Fruit fly (Drosophila melanogaster): ENCODE data around the gene CG6184.

The CG6184 gene

dm6 chr3R:19620953-19621352 is 36.7 kb downstream of the CG6184 start (continued):
- TF ChIP-seq gfzf (GFP tag; optimal IDR thresholded peaks at IDR 0.05): no peak
- peak in 1 of 2 experiments; percentile 69 for TF ChIP-seq crp (GFP tag; optimal IDR thresholded peaks at IDR 0.05)
- peak; percentile 38 for TF ChIP-seq CG6854 (GFP tag; optimal IDR thresholded peaks at IDR 0.05)
- TF ChIP-seq Nf-YA (GFP tag; IDR thresholded peaks at IDR 0.05): no peak
- peak; percentile 28 for TF ChIP-seq CG13296 (GFP tag; optimal IDR thresholded peaks at IDR 0.05)
- no peak for TF ChIP-seq CG6765 (GFP tag; optimal IDR thresholded peaks at IDR 0.05)
- peak; percentile 6 for TF ChIP-seq CG5180 (GFP tag; optimal IDR thresholded peaks at IDR 0.05)
- TF ChIP-seq tin (GFP tag; optimal IDR thresholded peaks at IDR 0.05): no peak
- no peak for TF ChIP-seq nerfin-2 (GFP tag; IDR thresholded peaks at IDR 0.05; ENCODE audit: partially characterized antibody)
- no peak for TF ChIP-seq C15 (GFP tag; IDR thresholded peaks at IDR 0.05)
- TF ChIP-seq Kr (GFP tag; optimal IDR thresholded peaks at IDR 0.05): no peak
- peak; percentile 44 for TF ChIP-seq CG15514 (GFP tag; optimal IDR thresholded peaks at IDR 0.05)
- peak; percentile 57; the same call in 1 of the 3 replicates for TF ChIP-seq Dbx (GFP tag; IDR thresholded peaks at IDR 0.05)
- TF ChIP-seq eyg (GFP tag; optimal IDR thresholded peaks at IDR 0.05): peak; percentile 17
- TF ChIP-seq onecut (GFP tag; IDR thresholded peaks at IDR 0.05): 0 out of 2 replicates have a peak, but pooled peaks have one; percentile 5
- TF ChIP-seq chinmo (GFP tag; IDR thresholded peaks at IDR 0.05; ENCODE audit: partially characterized antibody): peak; percentile 90; the same call in 3 of the 4 replicates
- peak; percentile 22; the same call in 1 of the 2 replicates for TF ChIP-seq Rfx (GFP tag; IDR thresholded peaks at IDR 0.05)
- peak; percentile 32 for TF ChIP-seq Fer1 (GFP tag; optimal IDR thresholded peaks at IDR 0.05)
- TF ChIP-seq schlank (tag; optimal IDR thresholded peaks at IDR 0.05): peak; percentile 5
- no peak for TF ChIP-seq mld (GFP tag; IDR thresholded peaks at IDR 0.05; ENCODE audit: partially characterized antibody)
- no peak for TF ChIP-seq slp2 (GFP tag; optimal IDR thresholded peaks at IDR 0.05)
- TF ChIP-seq CG12744 (GFP tag; optimal IDR thresholded peaks at IDR 0.05): no peak
- no peak for TF ChIP-seq CG30431 (GFP tag; optimal IDR thresholded peaks at IDR 0.05)
- no peak for TF ChIP-seq CG18011 (GFP tag; optimal IDR thresholded peaks at IDR 0.05)
- TF ChIP-seq CG34422 (GFP tag; IDR thresholded peaks at IDR 0.05): peak; percentile 74; the same call in 1 of the 3 replicates

dm6 chr3R:19619908-19620307 is 37.8 kb downstream of the CG6184 start:
- TF ChIP-seq CG1602 (GFP tag; optimal IDR thresholded peaks at IDR 0.05) (no peak), BEAF-32 (GFP tag; optimal IDR thresholded peaks at IDR 0.05) (no peak), lab (GFP tag; optimal IDR thresholded peaks at IDR 0.05) (peak; percentile 28), Vsx1 (GFP tag; optimal IDR thresholded peaks at IDR 0.05) (no peak), Blimp-1 (GFP tag; optimal IDR thresholded peaks at IDR 0.05) (no peak), Dad (GFP tag; optimal IDR thresholded peaks at IDR 0.05) (no peak), CG8359 (GFP tag; optimal IDR thresholded peaks at IDR 0.05; ENCODE audit: borderline replicate concordance) (no peak), mirr (GFP tag; optimal IDR thresholded peaks at IDR 0.05) (peak; percentile 82), CG2199 (GFP tag; IDR thresholded peaks at IDR 0.05) (0 out of 3 replicates have a peak, but pooled peaks have one; percentile 44), so (GFP tag; IDR thresholded peaks at IDR 0.05) (no peak), CG7987 (GFP tag; optimal IDR thresholded peaks at IDR 0.05) (peak; percentile 29), Six4 (GFP tag; optimal IDR thresholded peaks at IDR 0.05) (no peak), Neu2 (GFP tag; optimal IDR thresholded peaks at IDR 0.05; ENCODE audit: borderline replicate concordance) (no peak), ewg (GFP tag; optimal IDR thresholded peaks at IDR 0.05) (no peak), odd (GFP tag; optimal IDR thresholded peaks at IDR 0.05) (no peak), CHES-1-like (GFP tag; optimal IDR thresholded peaks at IDR 0.05) (no peak), chinmo (GFP tag; IDR thresholded peaks at IDR 0.05; ENCODE audit: partially characterized antibody) (0 out of 4 replicates have a peak, but pooled peaks have one; percentile 71), CG6254 (GFP tag; optimal IDR thresholded peaks at IDR 0.05) (no peak), nom (GFP tag; optimal IDR thresholded peaks at IDR 0.05) (no peak), sd (tag; optimal IDR thresholded peaks at IDR 0.05) (peak; percentile 86), CG12942 (GFP tag; optimal IDR thresholded peaks at IDR 0.05) (no peak), Sin3A (optimal IDR thresholded peaks at IDR 0.05) (no peak), CG7372 (GFP tag; IDR thresholded peaks at IDR 0.05) (no peak), CG9932 (GFP tag; IDR thresholded peaks at IDR 0.05) (no peak), mam (GFP tag; optimal IDR thresholded peaks at IDR 0.05) (no peak), Bdp1 (GFP tag; optimal IDR thresholded peaks at IDR 0.05) (no peak)
